Worm (Caenorhabditis elegans): ENCODE data around the gene C06B8.2.

DNA sequence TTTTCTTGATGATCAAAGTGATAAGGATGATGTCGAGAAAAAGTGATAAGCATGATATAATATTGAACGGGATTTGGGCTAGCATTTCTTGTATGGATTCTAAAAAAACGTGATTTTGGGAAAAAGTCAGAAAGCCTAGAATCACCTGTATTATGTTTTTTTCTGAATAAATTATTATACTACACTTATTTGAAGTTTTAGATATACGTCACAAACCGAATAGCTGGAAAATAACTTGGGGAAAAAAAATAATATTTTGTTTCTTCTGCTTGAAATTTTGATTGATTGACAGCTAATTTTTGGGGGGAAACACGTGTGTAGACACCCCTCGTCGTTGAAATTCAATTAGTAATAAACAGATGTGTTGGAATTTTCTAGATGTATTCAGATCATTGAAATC lies 14.0 kb upstream of the C06B8.2 start, which contains the start of gene str-264:
- TF ChIP-seq mdl-1 (tag; optimal IDR thresholded peaks at IDR 0.05), result no peak
- no peak for TF ChIP-seq mdt-29 (GFP tag; IDR thresholded peaks at IDR 0.05)

Data from whole organism, L4 larva.